Worm (Caenorhabditis elegans) whole organism, midembryonic: ENCODE measurements around the gene Y17G7B.8.

ENCODE experiments used
- T22C8.4 ChIP-seq: fragments of 200-800 bp; sonication (Bioruptor generic); IDR thresholded peaks from 2 replicates; pipeline ENCODE4 v1.3.6; 2022; ENCODE audit warnings: missing genetic modification characterization, missing compliant biosample characterization
- cog-1 ChIP-seq: sonication (generic microtip); optimal IDR thresholded peaks from 2 replicates; lab custom pipeline; 2016; ENCODE audit warnings: missing genetic modification characterization, missing compliant biosample characterization
- flt-1 ChIP-seq: fragments of 200-800 bp; sonication (Bioruptor generic); IDR thresholded peaks from 2 replicates; pipeline ENCODE4 v1.3.6; 2022; ENCODE audit warnings: missing genetic modification characterization, missing compliant biosample characterization
- klf-2 ChIP-seq: fragments of 200-800 bp; sonication (Bioruptor generic); conservative IDR thresholded peaks from 2 replicates; pipeline ENCODE4 v1.3.6; 2022; ENCODE audit warnings: missing genetic modification reagents, missing genetic modification characterization, missing compliant biosample characterization
- med-1 ChIP-seq: sonication (generic microtip); optimal IDR thresholded peaks from 2 replicates; lab custom pipeline; 2017; ENCODE audit warnings: missing genetic modification characterization, mild to moderate bottlenecking, missing compliant biosample characterization, antibody characterized with exemption, missing genetic modification reagents; ENCODE audit not compliant: insufficient read depth
- ref-1 ChIP-seq: fragments of 200-800 bp; sonication (Bioruptor generic); conservative IDR thresholded peaks from 2 replicates; pipeline ENCODE4 v1.3.6; 2022; ENCODE audit warnings: missing genetic modification reagents, missing genetic modification characterization, missing compliant biosample characterization
- tab-1 ChIP-seq: fragments of 200-800 bp; sonication (Bioruptor generic); IDR thresholded peaks from 2 replicates; pipeline ENCODE4 v1.3.6; 2022; ENCODE audit warnings: missing genetic modification characterization, missing compliant biosample characterization
- ztf-23 ChIP-seq: fragments of 200-800 bp; sonication (Bioruptor generic); IDR thresholded peaks from 2 replicates; pipeline ENCODE4 v1.3.6; 2022; ENCODE audit warnings: missing genetic modification reagents, missing genetic modification characterization, missing compliant biosample characterization
- ztf-29 ChIP-seq: fragments of 200-800 bp; sonication (Bioruptor generic); IDR thresholded peaks from 2 replicates; pipeline ENCODE4 v1.3.6; 2022; ENCODE audit warnings: missing genetic modification reagents, missing genetic modification characterization, missing compliant biosample characterization

DNA sequence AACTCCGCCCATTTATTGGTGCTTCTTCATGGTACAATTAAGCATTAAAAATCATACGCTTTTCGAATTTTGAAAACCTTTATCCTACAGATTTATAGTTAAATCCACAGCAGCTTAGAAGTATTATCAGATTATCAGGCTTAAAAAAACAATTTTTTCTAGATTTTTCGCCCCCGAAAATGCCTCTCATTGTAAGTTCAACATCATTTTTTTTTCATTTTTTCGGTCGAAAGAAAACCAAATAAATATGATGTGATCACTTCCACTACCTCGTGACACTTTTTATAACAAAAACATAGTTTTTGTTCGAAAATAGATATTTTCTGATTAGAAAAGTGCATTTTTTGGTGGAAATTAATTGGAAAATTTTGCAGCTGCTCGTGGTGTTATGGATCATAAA lies 13.6 kb upstream of the Y17G7B.8 start:
- no peak for TF ChIP-seq cog-1
- TF ChIP-seq ztf-29, result no peak
- no peak for TF ChIP-seq ref-1 (GFP tag; lab: Robert Waterston, UW)
- TF ChIP-seq T22C8.4 (GFP tag; lab: Robert Waterston, UW), result no peak
- no peak for TF ChIP-seq med-1 (GFP tag; lab: Kevin White, UChicago)
- TF ChIP-seq klf-2 (GFP tag; lab: Robert Waterston, UW), result no peak
- TF ChIP-seq flt-1, result no peak
- TF ChIP-seq ztf-23, result no peak
- no peak for TF ChIP-seq tab-1 (GFP tag; lab: Robert Waterston, UW)
